Worm (Caenorhabditis elegans): ENCODE results near the gene rha-1.

Gene rha-1

ce11 chrII:8903871-8904270 is 20.4 kb upstream of the rha-1 start:
- TF ChIP-seq mec-3 (tag; optimal IDR thresholded peaks at IDR 0.05; ENCODE audit: borderline replicate concordance) (no peak), C08G9.2 (tag; optimal IDR thresholded peaks at IDR 0.05) (no peak), tbx-2 (tag; optimal IDR thresholded peaks at IDR 0.05) (no peak), pqm-1 (tag; optimal IDR thresholded peaks at IDR 0.05) (no peak), pat-9 (tag; optimal IDR thresholded peaks at IDR 0.05) (no peak), pha-2 (tag; optimal IDR thresholded peaks at IDR 0.05) (no peak), ttx-3 (tag; optimal IDR thresholded peaks at IDR 0.05) (no peak), fax-1 (tag; optimal IDR thresholded peaks at IDR 0.05) (no peak), zip-5 (tag; optimal IDR thresholded peaks at IDR 0.05) (no peak), fkh-10 (GFP tag; optimal IDR thresholded peaks at IDR 0.05) (no peak), madf-2 (tag; optimal IDR thresholded peaks at IDR 0.05) (no peak), gmeb-2 (tag; optimal IDR thresholded peaks at IDR 0.05) (no peak), ceh-9 (tag; optimal IDR thresholded peaks at IDR 0.05) (no peak), nhr-232 (tag; optimal IDR thresholded peaks at IDR 0.05) (no peak), dmd-4 (tag; optimal IDR thresholded peaks at IDR 0.05; ENCODE audit: borderline replicate concordance) (no peak), T23F11.4 (GFP tag; optimal IDR thresholded peaks at IDR 0.05) (no peak), ceh-45 (GFP tag; IDR thresholded peaks at IDR 0.05) (no peak), pros-1 (tag; optimal IDR thresholded peaks at IDR 0.05) (no peak), hlh-6 (tag; optimal IDR thresholded peaks at IDR 0.05) (no peak)

ce11 chrII:8899357-8899748 is 15.9 kb upstream of the rha-1 start:
- no peak for TF ChIP-seq hlh-6 (tag; optimal IDR thresholded peaks at IDR 0.05)
- no peak for TF ChIP-seq C08G9.2 (tag; optimal IDR thresholded peaks at IDR 0.05)
- peak; percentile 29 for TF ChIP-seq pha-2 (tag; optimal IDR thresholded peaks at IDR 0.05)
- no peak for TF ChIP-seq ref-2 (tag; optimal IDR thresholded peaks at IDR 0.05)
- TF ChIP-seq ceh-2 (tag; optimal IDR thresholded peaks at IDR 0.05): no peak
- no peak for TF ChIP-seq ttx-3 (tag; optimal IDR thresholded peaks at IDR 0.05)
- peak; percentile 24 for TF ChIP-seq ceh-34 (tag; optimal IDR thresholded peaks at IDR 0.05)
- TF ChIP-seq tbx-2 (tag; optimal IDR thresholded peaks at IDR 0.05): peak; percentile 30

DNA sequence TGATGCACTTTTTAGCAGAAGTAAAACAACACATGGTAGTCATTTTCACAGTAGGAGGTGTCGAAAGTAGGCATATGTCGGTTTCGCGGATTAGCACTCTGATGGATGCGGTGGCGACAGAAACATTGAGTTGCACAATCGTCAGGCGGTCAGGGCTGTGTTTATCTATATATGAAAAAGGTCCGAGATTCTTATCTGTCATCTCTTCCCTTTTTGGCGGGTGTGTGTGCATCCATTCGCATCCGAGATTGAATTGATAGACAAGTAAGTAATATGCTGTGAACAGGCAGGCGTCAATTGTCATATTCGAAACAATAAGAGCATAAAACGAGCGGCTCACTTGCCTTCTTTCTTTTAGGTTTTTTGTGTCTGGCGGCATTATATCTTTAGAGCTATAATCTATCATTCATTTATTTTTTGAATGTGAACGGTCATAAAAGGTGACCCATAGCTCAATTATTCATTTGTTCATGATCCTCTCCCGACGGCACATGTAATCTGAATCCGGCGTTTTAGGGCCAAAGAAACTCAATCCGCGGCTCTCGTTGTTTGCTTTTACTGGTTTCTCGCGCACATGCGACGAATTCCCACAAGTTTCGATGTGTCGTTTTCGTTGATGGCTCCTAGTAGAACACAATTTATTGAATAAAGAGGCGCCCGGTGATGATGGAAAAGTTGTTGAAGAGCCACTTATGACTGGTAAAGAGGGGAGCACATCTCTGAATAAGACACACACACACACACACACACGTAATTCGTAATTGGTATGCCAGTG is 15.3 kb upstream of the rha-1 start:
- TF ChIP-seq ahr-1 (tag; optimal IDR thresholded peaks at IDR 0.05) (no peak), ceh-19 (GFP tag; optimal IDR thresholded peaks at IDR 0.05) (peak; percentile 52), dmd-4 (tag; optimal IDR thresholded peaks at IDR 0.05; ENCODE audit: borderline replicate concordance) (no peak), unc-55 (GFP tag; optimal IDR thresholded peaks at IDR 0.05) (peak; percentile 6), unc-42 (tag; optimal IDR thresholded peaks at IDR 0.05) (peak; percentile 29), tbx-2 (tag; optimal IDR thresholded peaks at IDR 0.05) (peak; percentile 15), ceh-34 (tag; optimal IDR thresholded peaks at IDR 0.05) (peak; percentile 52)

- TF ChIP-seq ceh-48 (tag; optimal IDR thresholded peaks at IDR 0.05): no peak
- TF ChIP-seq syd-9 (tag; optimal IDR thresholded peaks at IDR 0.05): no peak
- TF ChIP-seq ceh-22 (tag; optimal IDR thresholded peaks at IDR 0.05): no peak
- no peak for TF ChIP-seq pqm-1 (tag; optimal IDR thresholded peaks at IDR 0.05)
- TF ChIP-seq nhr-232 (tag; optimal IDR thresholded peaks at IDR 0.05): no peak
- TF ChIP-seq ref-2 (tag; optimal IDR thresholded peaks at IDR 0.05): peak; percentile 57
- TF ChIP-seq npax-4 (tag; optimal IDR thresholded peaks at IDR 0.05): no peak
- TF ChIP-seq zip-5 (tag; optimal IDR thresholded peaks at IDR 0.05): no peak
- TF ChIP-seq C08G9.2 (tag; optimal IDR thresholded peaks at IDR 0.05): no peak
- TF ChIP-seq unc-42 (tag; optimal IDR thresholded peaks at IDR 0.05): peak; percentile 0
- no peak for TF ChIP-seq sox-4 (tag; optimal IDR thresholded peaks at IDR 0.05)
- TF ChIP-seq mec-3 (tag; optimal IDR thresholded peaks at IDR 0.05; ENCODE audit: borderline replicate concordance): no peak
Observed at ce11 chrII:8897244-8897643, 13.8 kb upstream of the rha-1 start.

DNA sequence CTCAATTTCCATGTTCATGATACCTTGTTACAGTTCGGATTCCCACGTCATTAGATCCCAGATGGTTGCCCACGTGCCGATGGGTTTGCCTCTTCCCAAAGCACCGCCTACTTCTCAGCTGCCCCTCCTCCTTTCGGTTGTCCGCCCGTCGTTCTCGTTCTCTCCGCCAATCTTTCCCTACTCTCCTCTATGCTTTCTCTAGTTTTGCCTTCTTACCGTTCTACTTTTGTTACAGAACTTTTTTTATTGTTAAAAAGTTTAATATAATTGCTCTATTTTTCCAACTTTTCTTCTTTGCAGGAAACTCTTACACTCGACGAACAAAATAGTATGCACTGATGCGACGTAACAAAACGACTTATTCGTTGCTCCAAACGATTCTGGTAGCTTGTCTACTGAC is 13.1 kb upstream of the rha-1 start, which contains the start of gene lat-1:
Gene lat-1 (plus strand): TSS at position 301 of the 400 bp plus-strand sequence.
- TF ChIP-seq ceh-34 (tag; optimal IDR thresholded peaks at IDR 0.05) (peak; percentile 2), odd-2 (tag; optimal IDR thresholded peaks at IDR 0.05) (no peak)

Data from whole organism, late embryonic.